Fruit fly (Drosophila melanogaster) S2 (cell line): Measurements from ENCODE around the gene sbr.

Source experiments
- CG8478 ChIP-seq: fragments of >200 bp; optimal IDR thresholded peaks from 2 replicates; lab custom pipeline; 2018
- CTCF ChIP-seq, 2 experiments: fragments of >200 bp; optimal IDR thresholded peaks; 2 replicates each; lab custom pipeline; 2018

DNA sequence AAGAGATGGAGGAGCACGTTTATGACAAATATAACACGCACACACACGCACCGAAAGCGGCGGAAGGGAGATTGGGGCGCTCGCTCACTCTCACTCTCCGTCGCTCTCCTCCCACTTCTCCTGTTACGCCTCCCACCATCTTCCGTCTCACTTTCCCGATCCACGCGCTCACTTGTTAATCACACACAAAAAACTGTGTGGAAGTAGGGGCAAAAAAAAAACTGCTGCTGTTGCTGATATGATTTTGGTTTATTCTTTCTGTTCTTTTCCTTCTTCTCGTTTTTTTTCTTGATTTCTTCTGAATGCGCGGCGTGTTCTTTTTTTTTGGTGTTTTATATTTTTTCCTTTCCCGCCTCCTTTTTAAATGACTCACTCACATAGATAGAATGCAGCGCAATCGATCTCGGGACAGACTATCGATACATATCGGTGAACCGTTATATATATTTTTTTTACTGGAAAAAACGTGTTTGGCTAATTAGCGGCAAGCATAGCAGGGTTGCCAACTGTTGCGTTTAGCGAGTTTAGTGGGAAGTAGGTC, 41.2 kb downstream of the sbr start:
- no peak for TF ChIP-seq CG8478 (lab: Kevin White, UChicago)
- TF ChIP-seq CTCF (optimal IDR thresholded peaks at IDR 0.05; lab: Kevin White, UChicago): no peak
